Worm (Caenorhabditis elegans) whole organism, late embryonic: ENCODE measurements around the gene B0034.2.

ENCODE experiments used
- ama-1 ChIP-seq: fragments of 150-350 bp; optimal IDR thresholded peaks from 2 replicates; lab custom pipeline; 2014
- ceh-24 ChIP-seq: sonication (generic microtip); optimal IDR thresholded peaks from 2 replicates; lab custom pipeline; 2016; ENCODE audit warnings: mild to moderate bottlenecking, missing genetic modification characterization, missing compliant biosample characterization
- lim-6 ChIP-seq: sonication (generic microtip); optimal IDR thresholded peaks from 2 replicates; lab custom pipeline; 2016; ENCODE audit warnings: missing genetic modification characterization, missing compliant biosample characterization
- syd-9 ChIP-seq: sonication (generic microtip); optimal IDR thresholded peaks from 2 replicates; lab custom pipeline; 2016; ENCODE audit warnings: mild to moderate bottlenecking, missing genetic modification characterization, moderate library complexity, missing compliant biosample characterization
- unc-86 ChIP-seq: sonication (generic microtip); optimal IDR thresholded peaks from 2 replicates; lab custom pipeline; 2016; ENCODE audit warnings: missing genetic modification characterization, missing compliant biosample characterization

ce11 chrII:5911939-5912523 lies 32.1 kb downstream of the B0034.2 start:
- TF ChIP-seq lim-6 (no peak), ceh-24 (tag; lab: Kevin White, UChicago) (no peak), unc-86 (no peak), ama-1 (lab: Kevin White, UChicago) (no peak), syd-9 (tag; lab: Kevin White, UChicago) (no peak)
